Fruit fly (Drosophila melanogaster) whole organism, embryonic: ENCODE measurements around the gene CG9328.

Source experiments
- Antp ChIP-seq: fragments of 200-800 bp; sonication (Bioruptor generic); optimal IDR thresholded peaks from 3 replicates; lab custom pipeline; 2016; ENCODE audit warnings: missing biosample characterization, missing genetic modification characterization
- Atf3 ChIP-seq: fragments of 200-800 bp; sonication (Bioruptor generic); optimal IDR thresholded peaks from 3 replicates; lab custom pipeline; 2016; ENCODE audit warnings: missing biosample characterization, missing genetic modification characterization
- CG10209 ChIP-seq: fragments of 200-800 bp; sonication (Bioruptor generic); optimal IDR thresholded peaks from 3 replicates; lab custom pipeline; 2017; ENCODE audit warnings: missing biosample characterization, mild to moderate bottlenecking, missing genetic modification characterization, missing genetic modification reagents
- CG11085 ChIP-seq: fragments of 200-800 bp; sonication (Bioruptor generic); IDR thresholded peaks from 2 replicates; pipeline ENCODE4 v1.3.6; 2022; ENCODE audit warnings: missing biosample characterization, missing genetic modification characterization
- CG11723 ChIP-seq: fragments of 200-800 bp; sonication (Bioruptor generic); optimal IDR thresholded peaks from 2 replicates; lab custom pipeline; 2017; ENCODE audit warnings: missing biosample characterization, mild to moderate bottlenecking, missing genetic modification characterization
- CG12155 ChIP-seq: fragments of 200-800 bp; sonication (Bioruptor generic); optimal IDR thresholded peaks from 3 replicates; lab custom pipeline; 2016; ENCODE audit warnings: missing biosample characterization, missing genetic modification characterization
- CG12391 ChIP-seq: fragments of 200-800 bp; sonication (Bioruptor generic); optimal IDR thresholded peaks from 3 replicates; lab custom pipeline; 2018; ENCODE audit warnings: missing biosample characterization, mild to moderate bottlenecking, missing genetic modification characterization, moderate library complexity
- CG14860 ChIP-seq: fragments of 200-800 bp; sonication (Bioruptor generic); IDR thresholded peaks from 3 replicates; pipeline ENCODE4 v1.3.6; 2022; ENCODE audit warnings: missing biosample characterization, missing genetic modification characterization; ENCODE audit not compliant: partially characterized antibody
- CG17829 ChIP-seq: fragments of 200-800 bp; optimal IDR thresholded peaks from 2 replicates; lab custom pipeline; 2019; ENCODE audit warnings: missing biosample characterization, mild to moderate bottlenecking, missing genetic modification characterization, moderate library complexity
- CG1832 ChIP-seq: fragments of 200-800 bp; sonication (Bioruptor generic); optimal IDR thresholded peaks from 2 replicates; lab custom pipeline; 2017; ENCODE audit warnings: missing biosample characterization, mild to moderate bottlenecking, missing genetic modification characterization, inconsistent platforms
- CG34376 ChIP-seq: fragments of 200-800 bp; sonication (Bioruptor generic); optimal IDR thresholded peaks from 2 replicates; lab custom pipeline; 2018; ENCODE audit warnings: missing biosample characterization, mild to moderate bottlenecking, missing genetic modification characterization
- CG3847 ChIP-seq: fragments of 200-800 bp; sonication (Bioruptor generic); IDR thresholded peaks from 2 replicates; pipeline ENCODE4 v1.3.6; 2022; ENCODE audit warnings: missing biosample characterization, missing genetic modification characterization
- CG4424 ChIP-seq: fragments of 200-800 bp; sonication (Bioruptor generic); optimal IDR thresholded peaks from 3 replicates; lab custom pipeline; 2016; ENCODE audit warnings: missing biosample characterization, missing genetic modification characterization
- CG5180 ChIP-seq: fragments of 200-800 bp; sonication (Bioruptor generic); optimal IDR thresholded peaks from 3 replicates; lab custom pipeline; 2017; ENCODE audit warnings: missing biosample characterization, missing genetic modification characterization, mild to moderate bottlenecking, moderate library complexity, missing genetic modification reagents
- CG7745 ChIP-seq: fragments of 200-800 bp; sonication (Bioruptor generic); optimal IDR thresholded peaks from 2 replicates; lab custom pipeline; 2018; ENCODE audit warnings: missing biosample characterization, mild to moderate bottlenecking, missing genetic modification characterization, moderate library complexity
- CG7839 ChIP-seq: fragments of 200-800 bp; sonication (Bioruptor generic); optimal IDR thresholded peaks from 3 replicates; lab custom pipeline; 2018; ENCODE audit warnings: missing biosample characterization, mild to moderate bottlenecking, missing genetic modification characterization, moderate library complexity
- CG9876 ChIP-seq: fragments of 200-800 bp; sonication (Bioruptor generic); optimal IDR thresholded peaks from 2 replicates; lab custom pipeline; 2016; ENCODE audit warnings: missing biosample characterization, missing genetic modification characterization
- Dp ChIP-seq: fragments of 200-800 bp; sonication (Bioruptor generic); optimal IDR thresholded peaks from 2 replicates; lab custom pipeline; 2018; ENCODE audit warnings: missing biosample characterization, mild to moderate bottlenecking, missing genetic modification characterization, moderate library complexity
- Dref ChIP-seq: fragments of 200-800 bp; sonication (Bioruptor generic); IDR thresholded peaks from 2 replicates; pipeline ENCODE4 v1.3.6; 2022; ENCODE audit warnings: missing biosample characterization, missing genetic modification characterization
- Ets97D ChIP-seq: fragments of 200-800 bp; sonication (Bioruptor generic); optimal IDR thresholded peaks from 3 replicates; lab custom pipeline; 2016; ENCODE audit warnings: missing biosample characterization, missing genetic modification characterization
- Fer1 ChIP-seq: fragments of 200-800 bp; sonication (Bioruptor generic); optimal IDR thresholded peaks from 2 replicates; lab custom pipeline; 2017; ENCODE audit warnings: missing biosample characterization, mild to moderate bottlenecking, missing genetic modification characterization
- Fer3 ChIP-seq: fragments of 200-800 bp; sonication (Bioruptor generic); optimal IDR thresholded peaks from 2 replicates; lab custom pipeline; 2018; ENCODE audit warnings: missing biosample characterization, mild to moderate bottlenecking, missing genetic modification characterization, moderate library complexity
- Hr3 ChIP-seq: fragments of 200-800 bp; sonication (Bioruptor generic); optimal IDR thresholded peaks from 3 replicates; lab custom pipeline; 2016; ENCODE audit warnings: missing biosample characterization, missing genetic modification characterization
- Hr39 ChIP-seq: fragments of >200 bp; optimal IDR thresholded peaks from 2 replicates; lab custom pipeline; 2017
- Lhr ChIP-seq: fragments of 200-800 bp; sonication (Bioruptor generic); optimal IDR thresholded peaks from 3 replicates; lab custom pipeline; 2017; ENCODE audit warnings: mild to moderate bottlenecking, missing biosample characterization, missing genetic modification reagents, missing genetic modification characterization
- MESR4 ChIP-seq: fragments of 200-800 bp; sonication (Bioruptor generic); optimal IDR thresholded peaks from 2 replicates; lab custom pipeline; 2018; ENCODE audit warnings: missing biosample characterization, mild to moderate bottlenecking, missing genetic modification characterization, moderate library complexity
- Meics ChIP-seq: fragments of 200-800 bp; sonication (Bioruptor generic); optimal IDR thresholded peaks from 2 replicates; lab custom pipeline; 2017; ENCODE audit warnings: missing biosample characterization, mild to moderate bottlenecking, missing genetic modification characterization
- Rx ChIP-seq: fragments of 200-800 bp; sonication (Bioruptor generic); IDR thresholded peaks from 2 replicates; pipeline ENCODE4 v1.3.6; 2022; ENCODE audit warnings: missing biosample characterization, missing genetic modification characterization
- Scr ChIP-seq: fragments of 200-800 bp; sonication (Bioruptor generic); IDR thresholded peaks from 2 replicates; pipeline ENCODE4 v1.3.6; 2022; ENCODE audit warnings: missing biosample characterization, missing genetic modification characterization; ENCODE audit not compliant: partially characterized antibody
- Sox102F ChIP-seq: fragments of 200-800 bp; sonication (Bioruptor generic); optimal IDR thresholded peaks from 2 replicates; lab custom pipeline; 2018; ENCODE audit warnings: missing biosample characterization, mild to moderate bottlenecking, missing genetic modification characterization, moderate library complexity
- Ssrp ChIP-seq: fragments of 200-800 bp; sonication (Bioruptor generic); optimal IDR thresholded peaks from 2 replicates; lab custom pipeline; 2018; ENCODE audit warnings: missing biosample characterization, mild to moderate bottlenecking, missing genetic modification characterization, moderate library complexity
- amos ChIP-seq: fragments of 200-800 bp; sonication (Bioruptor generic); IDR thresholded peaks from 2 replicates; pipeline ENCODE4 v1.3.6; 2022; ENCODE audit warnings: missing biosample characterization, missing genetic modification characterization; ENCODE audit not compliant: partially characterized antibody
- bigmax ChIP-seq: fragments of 200-800 bp; sonication (Bioruptor generic); optimal IDR thresholded peaks from 2 replicates; lab custom pipeline; 2018; ENCODE audit warnings: missing biosample characterization, mild to moderate bottlenecking, missing genetic modification characterization
- cato ChIP-seq: fragments of 200-800 bp; sonication (Bioruptor generic); optimal IDR thresholded peaks from 2 replicates; lab custom pipeline; 2016; ENCODE audit warnings: missing biosample characterization, missing genetic modification characterization, borderline replicate concordance
- cwo ChIP-seq: fragments of 200-800 bp; sonication (Bioruptor generic); optimal IDR thresholded peaks from 3 replicates; lab custom pipeline; 2017; ENCODE audit warnings: missing biosample characterization, missing genetic modification characterization, mild to moderate bottlenecking, moderate library complexity, missing genetic modification reagents
- fd102C ChIP-seq: fragments of 200-800 bp; sonication (Bioruptor generic); optimal IDR thresholded peaks from 2 replicates; lab custom pipeline; 2018; ENCODE audit warnings: missing biosample characterization, mild to moderate bottlenecking, missing genetic modification characterization, moderate library complexity
- fu2 ChIP-seq: fragments of 200-800 bp; sonication (Bioruptor generic); optimal IDR thresholded peaks from 2 replicates; lab custom pipeline; 2016; ENCODE audit warnings: missing biosample characterization, missing genetic modification characterization
- hkb ChIP-seq, 2 experiments: fragments of 200-800 bp in 1 of 2; fragments of >200 bp in 1 of 2; sonication (Bioruptor generic) in 1 of 2; IDR thresholded peaks in 1 of 2; optimal IDR thresholded peaks in 1 of 2; 2 replicates each; pipeline versions ENCODE4 v1.3.6 to Lab custom; 2017 to 2022; ENCODE audit warnings: missing biosample characterization in 1 of 2, missing genetic modification characterization in 1 of 2
- insv ChIP-seq, 2 experiments: fragments of 200-800 bp; sonication (Bioruptor generic); optimal IDR thresholded peaks; 3 replicates each; lab custom pipeline; 2016 to 2018; ENCODE audit warnings: missing biosample characterization in 2 of 2, missing genetic modification characterization in 2 of 2
- inv ChIP-seq: fragments of 200-800 bp; sonication (Bioruptor generic); IDR thresholded peaks from 2 replicates; pipeline ENCODE4 v1.3.6; 2022; ENCODE audit warnings: missing biosample characterization, missing genetic modification characterization; ENCODE audit not compliant: partially characterized antibody
- jigr1 ChIP-seq: fragments of 200-800 bp; sonication (Bioruptor generic); IDR thresholded peaks from 3 replicates; pipeline ENCODE4 v1.3.6; 2022; ENCODE audit warnings: missing biosample characterization, missing genetic modification characterization
- odd ChIP-seq: fragments of 200-800 bp; sonication (Bioruptor generic); optimal IDR thresholded peaks from 2 replicates; lab custom pipeline; 2017; ENCODE audit warnings: missing biosample characterization, mild to moderate bottlenecking, missing genetic modification characterization
- psq ChIP-seq: fragments of 200-800 bp; sonication (Bioruptor generic); optimal IDR thresholded peaks from 2 replicates; lab custom pipeline; 2017; ENCODE audit warnings: missing biosample characterization, missing genetic modification characterization
- repo ChIP-seq: fragments of 200-800 bp; sonication (Bioruptor generic); optimal IDR thresholded peaks from 2 replicates; lab custom pipeline; 2016; ENCODE audit warnings: missing biosample characterization, missing genetic modification characterization
- sim ChIP-seq: fragments of 200-800 bp; sonication (Bioruptor generic); IDR thresholded peaks from 2 replicates; pipeline ENCODE4 v1.3.6; 2022; ENCODE audit warnings: missing biosample characterization, missing genetic modification characterization
- tna ChIP-seq: fragments of 200-800 bp; sonication (Bioruptor generic); IDR thresholded peaks from 2 replicates; pipeline ENCODE4 v1.3.6; 2022; ENCODE audit warnings: missing biosample characterization, missing genetic modification characterization; ENCODE audit not compliant: partially characterized antibody
- wdn ChIP-seq: fragments of 200-800 bp; sonication (Bioruptor generic); IDR thresholded peaks from 2 replicates; pipeline ENCODE4 v1.3.6; 2022; ENCODE audit warnings: missing biosample characterization, missing genetic modification characterization

The CG9328 gene

DNA sequence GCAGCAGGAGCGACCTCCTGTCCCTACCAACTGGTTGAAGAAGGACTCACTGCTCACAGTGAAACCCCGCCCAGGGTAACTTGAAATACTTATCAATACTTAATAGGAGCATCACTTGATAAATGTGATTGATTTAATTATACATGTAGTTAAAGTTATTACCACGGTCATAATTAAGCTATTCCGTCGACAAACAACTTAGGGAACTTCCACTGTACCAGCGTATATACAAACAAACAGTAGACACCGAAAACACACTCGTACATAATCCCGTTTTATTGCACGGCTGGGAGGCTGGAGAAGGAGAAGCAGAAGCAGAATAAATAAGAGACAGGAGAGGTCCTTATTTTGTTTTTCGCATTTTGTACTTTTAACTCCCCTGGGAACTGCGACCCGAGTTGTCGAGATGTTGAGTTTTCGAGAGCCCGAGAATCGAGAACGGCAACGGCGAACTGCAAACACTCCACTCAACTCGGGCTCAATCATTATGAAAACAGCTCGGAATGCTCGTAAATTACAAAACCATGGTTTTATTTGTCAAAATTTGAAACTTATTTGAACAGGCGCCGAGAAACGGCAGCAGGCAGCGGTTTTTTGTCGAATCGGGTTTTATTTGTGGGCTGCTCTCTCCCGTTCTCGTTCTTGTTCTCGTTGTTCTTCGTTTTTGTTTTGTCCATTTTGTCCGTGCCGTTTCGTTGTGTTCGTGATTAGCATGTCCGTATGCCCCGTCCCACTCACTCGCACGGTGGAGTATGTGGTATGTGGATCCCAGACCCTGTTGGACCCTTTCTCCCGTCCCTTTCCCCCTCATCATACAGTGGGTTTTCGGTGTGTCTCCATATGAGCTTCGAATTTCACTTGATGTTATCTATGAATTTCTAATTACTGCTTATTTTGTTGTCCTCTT, 2.7 kb downstream of the CG9328 start (continued):
- TF ChIP-seq cwo (GFP tag; lab: Kevin White, UChicago) (peak; percentile 83), psq (GFP tag; lab: Kevin White, UChicago) (peak; percentile 73), inv (no peak), hkb (optimal IDR thresholded peaks at IDR 0.05; lab: Kevin White, UChicago) (no peak), hkb (GFP tag; IDR thresholded peaks at IDR 0.05; lab: Robert Waterston, UW) (peak; percentile 77), fu2 (peak; percentile 73), bigmax (GFP tag; lab: Kevin White, UChicago) (no peak), Scr (GFP tag; lab: Robert Waterston, UW) (no peak), CG5180 (GFP tag; lab: Kevin White, UChicago) (peak; percentile 9), amos (GFP tag; lab: Robert Waterston, UW) (no peak), CG1832 (GFP tag; lab: Kevin White, UChicago) (peak; percentile 51), jigr1 (GFP tag; lab: Robert Waterston, UW) (no peak), CG4424 (GFP tag; lab: Kevin White, UChicago) (peak; percentile 64), sim (GFP tag; lab: Robert Waterston, UW) (no peak; the same call in 1 of the 2 replicates), CG9876 (peak; percentile 51), Hr39 (lab: Kevin White, UChicago) (no peak), repo (GFP tag; lab: Kevin White, UChicago) (peak; percentile 36), CG10209 (GFP tag; lab: Kevin White, UChicago) (peak; percentile 76), Fer3 (tag; lab: Kevin White, UChicago) (peak; percentile 82), MESR4 (GFP tag; lab: Kevin White, UChicago) (peak; percentile 21), Ssrp (tag; lab: Kevin White, UChicago) (peak; percentile 57), Rx (GFP tag; lab: Robert Waterston, UW) (peak; percentile 60; the same call in 1 of the 2 replicates), CG11085 (GFP tag; lab: Robert Waterston, UW) (peak; percentile 69), odd (peak; percentile 40), tna (peak; percentile 23; the same call in 1 of the 2 replicates), CG12391 (peak; percentile 77), CG14860 (no peak), Atf3 (GFP tag; lab: Kevin White, UChicago) (peak; percentile 18), wdn (peak; percentile 58; the same call in 1 of the 2 replicates), Meics (GFP tag; lab: Kevin White, UChicago) (peak; percentile 85), CG34376 (GFP tag; lab: Kevin White, UChicago) (peak; percentile 63), CG12155 (GFP tag; lab: Kevin White, UChicago) (peak; percentile 78), Dref (GFP tag; lab: Robert Waterston, UW) (no peak), insv (GFP tag; optimal IDR thresholded peaks at IDR 0.05; lab: Kevin White, UChicago) (no peak), Lhr (GFP tag; lab: Kevin White, UChicago) (no peak), Fer1 (GFP tag; lab: Kevin White, UChicago) (peak; percentile 88), CG3847 (GFP tag; lab: Robert Waterston, UW) (peak; percentile 79), fd102C (peak; percentile 45), Ets97D (GFP tag; lab: Kevin White, UChicago) (peak; percentile 25), Sox102F (GFP tag; lab: Kevin White, UChicago) (peak; percentile 49), CG17829 (tag; lab: Kevin White, UChicago) (peak; percentile 63), Hr3 (peak; percentile 60), CG7745 (no peak), Antp (GFP tag; lab: Kevin White, UChicago) (peak; percentile 79), CG7839 (tag; lab: Kevin White, UChicago) (peak; percentile 85), CG11723 (no peak), cato (no peak), Dp (no peak)
